Worm (Caenorhabditis elegans): ENCODE results near the gene zig-10.

zig-10 gene

ce11 chrII:6355396-6356346 is 42.8 kb upstream of the zig-10 start, which contains the start of gene C32D5.11 (continued):
- TF ChIP-seq hif-1 (tag; optimal IDR thresholded peaks at IDR 0.05) (peak in 1 of 2 experiments; percentile 43), F44E2.7 (GFP tag; IDR thresholded peaks at IDR 0.05) (no peak), hmg-1.1 (GFP tag; IDR thresholded peaks at IDR 0.05) (peak; percentile 61; the same call in 1 of the 2 replicates), arid-1 (GFP tag; conservative IDR thresholded peaks at IDR 0.05) (no peak; the same call in 1 of the 2 replicates), sdz-12 (GFP tag; optimal IDR thresholded peaks at IDR 0.05) (no peak), nhr-41 (GFP tag; IDR thresholded peaks at IDR 0.05) (no peak), jun-1 (tag; optimal IDR thresholded peaks at IDR 0.05) (no peak), dve-1 (tag; optimal IDR thresholded peaks at IDR 0.05; ENCODE audit: insufficient read depth) (peak; percentile 61), fkh-10 (GFP tag; optimal IDR thresholded peaks at IDR 0.05) (peak; percentile 29), unc-39 (tag; optimal IDR thresholded peaks at IDR 0.05) (no peak), nhr-77 (tag; optimal IDR thresholded peaks at IDR 0.05) (peak; percentile 30), ceh-62 (tag; optimal IDR thresholded peaks at IDR 0.05) (no peak), vab-7 (GFP tag; IDR thresholded peaks at IDR 0.05) (no peak), ceh-20 (GFP tag; IDR thresholded peaks at IDR 0.05) (no peak), attf-4 (tag; optimal IDR thresholded peaks at IDR 0.05) (no peak), mep-1 (tag; optimal IDR thresholded peaks at IDR 0.05) (peak; percentile 77), gei-8 (GFP tag; optimal IDR thresholded peaks at IDR 0.05) (no peak), nhr-48 (tag; optimal IDR thresholded peaks at IDR 0.05) (peak; percentile 26), nhr-6 (tag; optimal IDR thresholded peaks at IDR 0.05) (no peak), ztf-7 (tag; optimal IDR thresholded peaks at IDR 0.05) (peak; percentile 57), F49E8.2 (tag; optimal IDR thresholded peaks at IDR 0.05; ENCODE audit: borderline replicate concordance) (no peak), daf-12 (tag; optimal IDR thresholded peaks at IDR 0.05) (no peak), lin-15B (tag; optimal IDR thresholded peaks at IDR 0.05) (no peak), duxl-1 (tag; optimal IDR thresholded peaks at IDR 0.05; ENCODE audit: poor library complexity) (peak; percentile 66), nhr-102 (tag; optimal IDR thresholded peaks at IDR 0.05) (no peak), lin-38 (GFP tag; IDR thresholded peaks at IDR 0.05) (peak; percentile 65), lin-29 (GFP tag; IDR thresholded peaks at IDR 0.05) (no peak), ces-1 (GFP tag; optimal IDR thresholded peaks at IDR 0.05) (no peak), Y75B8A.6 (GFP tag; IDR thresholded peaks at IDR 0.05) (no peak), zfp-3 (GFP tag; conservative IDR thresholded peaks at IDR 0.05) (no peak), mxl-2 (GFP tag; conservative IDR thresholded peaks at IDR 0.05) (no peak), mxl-3 (GFP tag; optimal IDR thresholded peaks at IDR 0.05) (peak; percentile 42), rbr-2 (tag; optimal IDR thresholded peaks at IDR 0.05) (peak; percentile 69), madf-9 (GFP tag; conservative IDR thresholded peaks at IDR 0.05) (no peak), nhr-25 (tag; optimal IDR thresholded peaks at IDR 0.05; ENCODE audit: borderline replicate concordance, insufficient read depth) (peak; percentile 14), skn-1 (tag; optimal IDR thresholded peaks at IDR 0.05) (no peak), tag-97 (GFP tag; IDR thresholded peaks at IDR 0.05) (no peak), unc-62 (GFP tag; optimal IDR thresholded peaks at IDR 0.05 in 1 of 2) (no peak), unc-62 (tag; optimal IDR thresholded peaks at IDR 0.05) (no peak), spr-3 (GFP tag; optimal IDR thresholded peaks at IDR 0.05) (no peak), ceh-82 (tag; optimal IDR thresholded peaks at IDR 0.05) (no peak)
